Worm (Caenorhabditis elegans) whole organism, L2 larva: ENCODE results near the gene wdr-48.

ENCODE experiments used
- C34F6.9 ChIP-seq: fragments of 150-350 bp; optimal IDR thresholded peaks from 2 replicates; lab custom pipeline; 2014; ENCODE audit warnings: missing biosample characterization, missing genetic modification characterization
- F13H6.1 ChIP-seq: sonication (generic microtip); optimal IDR thresholded peaks from 2 replicates; lab custom pipeline; 2016; ENCODE audit warnings: missing genetic modification characterization, missing compliant biosample characterization
- R02D3.7 ChIP-seq: fragments of 150-350 bp; optimal IDR thresholded peaks from 2 replicates; lab custom pipeline; 2014; ENCODE audit warnings: missing biosample characterization, missing genetic modification characterization
- Y55F3AM.14 ChIP-seq: fragments of 200-800 bp; sonication (Bioruptor generic); optimal IDR thresholded peaks from 2 replicates; lab custom pipeline; 2018; ENCODE audit warnings: mild to moderate bottlenecking, missing genetic modification characterization, missing compliant biosample characterization
- ZK546.5 ChIP-seq: sonication (generic microtip); optimal IDR thresholded peaks from 2 replicates; lab custom pipeline; 2017; ENCODE audit warnings: missing biosample characterization, missing genetic modification characterization
- alr-1 ChIP-seq: fragments of 150-350 bp; optimal IDR thresholded peaks from 2 replicates; lab custom pipeline; 2014; ENCODE audit warnings: missing biosample characterization, missing genetic modification characterization
- ama-1 ChIP-seq: fragments of 150-350 bp; optimal IDR thresholded peaks from 2 replicates; lab custom pipeline; 2018; ENCODE audit warnings: inconsistent platforms
- blmp-1 ChIP-seq: sonication (generic microtip); optimal IDR thresholded peaks from 2 replicates; lab custom pipeline; 2017; ENCODE audit warnings: missing genetic modification characterization, mild to moderate bottlenecking, missing compliant biosample characterization, antibody characterized with exemption, moderate library complexity; ENCODE audit not compliant: insufficient read depth
- ceh-16 ChIP-seq: fragments of 150-350 bp; optimal IDR thresholded peaks from 2 replicates; lab custom pipeline; 2014; ENCODE audit warnings: missing biosample characterization, missing genetic modification characterization
- crh-2 ChIP-seq: sonication (generic microtip); optimal IDR thresholded peaks from 2 replicates; lab custom pipeline; 2017; ENCODE audit warnings: missing biosample characterization, missing genetic modification characterization
- egl-27 ChIP-seq: sonication (generic microtip); optimal IDR thresholded peaks from 3 replicates; lab custom pipeline; 2017; ENCODE audit warnings: missing biosample characterization, missing genetic modification reagents, missing genetic modification characterization
- elt-3 ChIP-seq: sonication (generic microtip); optimal IDR thresholded peaks from 2 replicates; lab custom pipeline; 2017; ENCODE audit warnings: missing biosample characterization, missing genetic modification characterization
- fos-1 ChIP-seq: fragments of 150-350 bp; optimal IDR thresholded peaks from 2 replicates; lab custom pipeline; 2014; ENCODE audit warnings: missing biosample characterization, missing genetic modification characterization
- gmeb-1 ChIP-seq: fragments of 150-350 bp; optimal IDR thresholded peaks from 2 replicates; lab custom pipeline; 2014; ENCODE audit warnings: missing biosample characterization, missing genetic modification characterization
- lin-11 ChIP-seq: fragments of 150-350 bp; sonication (generic microtip); optimal IDR thresholded peaks from 2 replicates; lab custom pipeline; 2014; ENCODE audit warnings: missing biosample characterization, missing genetic modification characterization, inconsistent platforms, mixed read lengths
- lin-13 ChIP-seq: fragments of 150-350 bp; optimal IDR thresholded peaks from 2 replicates; lab custom pipeline; 2014; ENCODE audit warnings: missing biosample characterization, missing genetic modification reagents, missing genetic modification characterization
- lin-39 ChIP-seq: fragments of 150-350 bp; optimal IDR thresholded peaks from 2 replicates; lab custom pipeline; 2014; ENCODE audit warnings: missing biosample characterization, missing genetic modification reagents, missing genetic modification characterization
- lsy-2 ChIP-seq, 2 experiments: fragments of 150-350 bp in 1 of 2; sonication (generic microtip) in 1 of 2; optimal IDR thresholded peaks; 2 replicates each; lab custom pipeline; 2014 to 2017; ENCODE audit warnings: missing biosample characterization in 2 of 2, missing genetic modification characterization in 2 of 2
- mab-5 ChIP-seq: fragments of 150-350 bp; optimal IDR thresholded peaks from 2 replicates; lab custom pipeline; 2014; ENCODE audit warnings: missing biosample characterization, missing genetic modification characterization
- mbf-1 ChIP-seq: sonication (generic microtip); optimal IDR thresholded peaks from 2 replicates; lab custom pipeline; 2017; ENCODE audit warnings: missing biosample characterization, missing genetic modification characterization
- mdl-1 ChIP-seq, 2 experiments: fragments of 150-350 bp in 1 of 2; sonication (generic microtip) in 1 of 2; optimal IDR thresholded peaks; 2 replicates each; lab custom pipeline; 2017; ENCODE audit warnings: missing biosample characterization in 2 of 2, missing genetic modification characterization in 2 of 2
- nhr-10 ChIP-seq: sonication (generic microtip); optimal IDR thresholded peaks from 2 replicates; lab custom pipeline; 2017; ENCODE audit warnings: missing biosample characterization, missing genetic modification characterization
- nhr-11 ChIP-seq: fragments of 150-350 bp; optimal IDR thresholded peaks from 2 replicates; lab custom pipeline; 2014; ENCODE audit warnings: missing biosample characterization, missing genetic modification characterization
- nhr-12 ChIP-seq: fragments of 150-350 bp; optimal IDR thresholded peaks from 2 replicates; lab custom pipeline; 2014; ENCODE audit warnings: missing biosample characterization, missing genetic modification characterization
- nhr-129 ChIP-seq: fragments of 150-350 bp; optimal IDR thresholded peaks from 2 replicates; lab custom pipeline; 2014; ENCODE audit warnings: missing biosample characterization, missing genetic modification characterization
- nhr-21 ChIP-seq: fragments of 150-350 bp; optimal IDR thresholded peaks from 2 replicates; lab custom pipeline; 2014; ENCODE audit warnings: missing biosample characterization, missing genetic modification characterization
- nhr-23 ChIP-seq: fragments of 150-350 bp; optimal IDR thresholded peaks from 2 replicates; lab custom pipeline; 2014; ENCODE audit warnings: missing biosample characterization, missing genetic modification reagents, missing genetic modification characterization
- nhr-237 ChIP-seq: fragments of 150-350 bp; optimal IDR thresholded peaks from 2 replicates; lab custom pipeline; 2014; ENCODE audit warnings: missing biosample characterization, missing genetic modification characterization
- nhr-25 ChIP-seq: fragments of 150-350 bp; sonication (generic microtip); optimal IDR thresholded peaks from 3 replicates; lab custom pipeline; 2014; ENCODE audit warnings: missing biosample characterization, missing genetic modification characterization
- nhr-6 ChIP-seq: fragments of 150-350 bp; optimal IDR thresholded peaks from 2 replicates; lab custom pipeline; 2014; ENCODE audit warnings: missing biosample characterization, missing genetic modification characterization
- nhr-77 ChIP-seq: fragments of 150-350 bp; optimal IDR thresholded peaks from 2 replicates; lab custom pipeline; 2014; ENCODE audit warnings: missing biosample characterization, missing genetic modification characterization
- peb-1 ChIP-seq: fragments of 150-350 bp; optimal IDR thresholded peaks from 2 replicates; lab custom pipeline; 2014; ENCODE audit warnings: missing biosample characterization, missing genetic modification characterization
- sem-4 ChIP-seq: fragments of 150-350 bp; optimal IDR thresholded peaks from 2 replicates; lab custom pipeline; 2014; ENCODE audit warnings: missing biosample characterization, missing genetic modification reagents, missing genetic modification characterization
- skn-1 ChIP-seq: sonication (generic microtip); optimal IDR thresholded peaks from 2 replicates; lab custom pipeline; 2017; ENCODE audit warnings: missing biosample characterization, missing genetic modification characterization
- sma-3 ChIP-seq: sonication (generic microtip); optimal IDR thresholded peaks from 2 replicates; lab custom pipeline; 2016; ENCODE audit warnings: missing genetic modification reagents, missing genetic modification characterization, missing compliant biosample characterization
- sma-9 ChIP-seq, 2 experiments: fragments of 150-350 bp in 1 of 2; sonication (generic microtip) in 1 of 2; optimal IDR thresholded peaks; 2 replicates each; lab custom pipeline; 2014 to 2016; ENCODE audit warnings: missing genetic modification characterization in 2 of 2, mild to moderate bottlenecking in 1 of 2, missing biosample characterization in 1 of 2, missing compliant biosample characterization in 1 of 2, missing genetic modification reagents in 1 of 2, moderate library complexity in 1 of 2
- unc-55 ChIP-seq: fragments of 150-350 bp; sonication (generic microtip); optimal IDR thresholded peaks from 3 replicates; lab custom pipeline; 2014; ENCODE audit warnings: missing biosample characterization, missing genetic modification reagents, missing genetic modification characterization
- unc-62 ChIP-seq: fragments of 150-350 bp; optimal IDR thresholded peaks from 2 replicates; lab custom pipeline; 2014; ENCODE audit warnings: missing biosample characterization, missing genetic modification reagents, missing genetic modification characterization
- zag-1 ChIP-seq: fragments of 150-350 bp; optimal IDR thresholded peaks from 2 replicates; lab custom pipeline; 2014; ENCODE audit warnings: missing biosample characterization, missing genetic modification characterization
- ztf-4 ChIP-seq: fragments of 150-350 bp; optimal IDR thresholded peaks from 2 replicates; lab custom pipeline; 2014; ENCODE audit warnings: missing biosample characterization, missing genetic modification characterization

The wdr-48 gene

ce11 chrIII:4552872-4553271, 25.8 kb upstream of the wdr-48 start:
- TF ChIP-seq Y55F3AM.14 (GFP tag; lab: Kevin White, UChicago) (no peak), fos-1 (tag; lab: Kevin White, UChicago) (peak; percentile 21)

DNA sequence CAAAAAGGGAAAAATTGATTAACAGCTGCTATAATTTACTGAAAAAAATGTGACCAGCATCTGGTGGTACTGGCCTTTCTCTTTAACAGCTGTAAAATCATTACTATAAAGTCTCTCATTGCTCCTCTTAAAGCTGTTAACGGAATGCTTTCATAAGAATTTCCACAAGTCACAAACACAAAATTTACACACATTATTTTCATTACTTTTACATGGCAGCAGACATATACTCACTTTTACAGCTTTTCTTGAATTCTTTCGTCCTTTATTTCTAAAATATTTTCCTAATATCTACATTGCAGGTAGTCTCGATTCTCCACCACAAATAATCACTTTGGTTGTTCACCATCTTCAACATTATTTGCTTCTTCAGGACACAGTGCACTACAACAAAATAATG, 25.3 kb upstream of the wdr-48 start, which contains the start of gene imph-1:
Gene imph-1 (plus strand): TSS at position 301 of the 400 bp plus-strand sequence.
- TF ChIP-seq F13H6.1 (tag; lab: Kevin White, UChicago), result no peak
- TF ChIP-seq nhr-237 (tag; lab: Kevin White, UChicago), result no peak
- no peak for TF ChIP-seq nhr-77 (tag; lab: Kevin White, UChicago)
- no peak for TF ChIP-seq zag-1 (tag; lab: Kevin White, UChicago)
- TF ChIP-seq alr-1, result no peak
- no peak for TF ChIP-seq nhr-10 (tag; lab: Kevin White, UChicago)
- TF ChIP-seq blmp-1 (tag; lab: Kevin White, UChicago), result no peak
- no peak for TF ChIP-seq nhr-25
- no peak for TF ChIP-seq sma-9 (GFP tag; optimal IDR thresholded peaks at IDR 0.05; lab: Kevin White, UChicago)
- TF ChIP-seq sma-9 (tag; optimal IDR thresholded peaks at IDR 0.05; lab: Kevin White, UChicago), result no peak
- TF ChIP-seq gmeb-1, result no peak
- TF ChIP-seq lin-39 (tag; lab: Kevin White, UChicago), result no peak
- no peak for TF ChIP-seq ama-1 (lab: Kevin White, UChicago)
- no peak for TF ChIP-seq nhr-11 (tag; lab: Kevin White, UChicago)
- no peak for TF ChIP-seq nhr-6
- TF ChIP-seq nhr-23, result no peak
- no peak for TF ChIP-seq nhr-12 (tag; lab: Kevin White, UChicago)

ce11 chrIII:4555345-4555744, 23.3 kb upstream of the wdr-48 start:
- TF ChIP-seq nhr-21 (tag; lab: Kevin White, UChicago), result no peak
- TF ChIP-seq F13H6.1 (tag; lab: Kevin White, UChicago), result peak; percentile 14
- TF ChIP-seq lsy-2 (tag; optimal IDR thresholded peaks at IDR 0.05; lab: Kevin White, UChicago), result peak in 1 of 2 experiments; percentile 30
- TF ChIP-seq unc-55 (GFP tag; lab: Kevin White, UChicago), result peak; percentile 61
- TF ChIP-seq R02D3.7 (tag; lab: Kevin White, UChicago), result no peak
- peak; percentile 45 for TF ChIP-seq C34F6.9

DNA sequence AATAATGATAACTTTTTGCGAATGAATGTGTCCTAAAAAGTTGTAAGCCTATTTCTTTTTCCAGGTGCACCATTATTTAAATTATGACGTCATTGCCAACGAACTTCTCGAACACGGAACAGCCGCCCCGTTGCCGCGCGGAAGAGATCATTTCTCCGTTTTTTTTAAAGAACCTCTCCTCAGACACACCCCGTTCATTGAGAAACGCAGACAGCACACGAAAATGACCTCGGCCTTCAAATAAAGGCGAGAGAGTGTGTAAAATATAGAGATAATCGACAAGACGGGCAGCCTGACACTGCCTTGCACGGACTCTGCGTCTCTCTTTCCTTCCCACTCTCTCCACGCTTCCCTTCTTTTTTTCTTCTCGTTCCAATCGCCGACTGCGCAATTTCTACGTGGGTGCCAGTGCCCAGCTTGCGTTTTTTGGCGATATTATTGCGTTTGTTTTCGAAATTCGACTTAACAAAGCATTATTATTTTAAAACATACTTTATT, 18.2 kb upstream of the wdr-48 start:
- TF ChIP-seq gmeb-1 (peak; percentile 59), ceh-16 (peak; percentile 37), nhr-21 (tag; lab: Kevin White, UChicago) (peak; percentile 80), zag-1 (tag; lab: Kevin White, UChicago) (peak; percentile 12), elt-3 (tag; lab: Kevin White, UChicago) (no peak), sma-9 (GFP tag; optimal IDR thresholded peaks at IDR 0.05; lab: Kevin White, UChicago) (peak; percentile 83), sma-9 (tag; optimal IDR thresholded peaks at IDR 0.05; lab: Kevin White, UChicago) (no peak), alr-1 (no peak), peb-1 (tag; lab: Kevin White, UChicago) (peak; percentile 45), ZK546.5 (tag; lab: Kevin White, UChicago) (no peak), fos-1 (tag; lab: Kevin White, UChicago) (peak; percentile 82), nhr-6 (peak; percentile 45), lin-39 (tag; lab: Kevin White, UChicago) (no peak), C34F6.9 (peak; percentile 80), skn-1 (tag; lab: Kevin White, UChicago) (no peak), mdl-1 (tag; optimal IDR thresholded peaks at IDR 0.05; lab: Kevin White, UChicago) (peak; percentile 51 to 58), unc-55 (GFP tag; lab: Kevin White, UChicago) (peak; percentile 69), R02D3.7 (tag; lab: Kevin White, UChicago) (no peak), F13H6.1 (tag; lab: Kevin White, UChicago) (peak; percentile 86), nhr-129 (tag; lab: Kevin White, UChicago) (peak; percentile 64), mbf-1 (tag; lab: Kevin White, UChicago) (no peak), crh-2 (tag; lab: Kevin White, UChicago) (peak; percentile 59), sma-3 (GFP tag; lab: Kevin White, UChicago) (peak; percentile 77), ztf-4 (tag; lab: Kevin White, UChicago) (peak; percentile 53), Y55F3AM.14 (GFP tag; lab: Kevin White, UChicago) (peak; percentile 72), unc-62 (GFP tag; lab: Kevin White, UChicago) (peak; percentile 54), lin-11 (peak; percentile 72), mab-5 (tag; lab: Kevin White, UChicago) (peak; percentile 75), ama-1 (lab: Kevin White, UChicago) (peak; percentile 66), nhr-10 (tag; lab: Kevin White, UChicago) (no peak), nhr-25 (peak; percentile 84), lin-13 (peak; percentile 40), egl-27 (peak; percentile 34), lsy-2 (tag; optimal IDR thresholded peaks at IDR 0.05; lab: Kevin White, UChicago) (peak; percentile 64 to 82), sem-4 (tag; lab: Kevin White, UChicago) (peak; percentile 38), blmp-1 (tag; lab: Kevin White, UChicago) (no peak)
